Fruit fly (Drosophila melanogaster) whole organism, wandering third instar larva: ENCODE measurements around the gene Ms.
A peak's percentile ranks its signal among the peaks of the same experiment; 100 is the strongest.

Experiments used
- Dfd ChIP-seq: fragments of >200 bp; optimal IDR thresholded peaks from 2 replicates; lab custom pipeline; 2017; ENCODE audit warnings: missing biosample characterization, missing genetic modification characterization
- Mio ChIP-seq: sonication (Bioruptor generic); optimal IDR thresholded peaks from 2 replicates; lab custom pipeline; 2016; ENCODE audit warnings: missing biosample characterization, missing genetic modification characterization
- dl ChIP-seq, 2 experiments: fragments of 175-275, 200-275 bp in 1 of 2; fragments of 200-275 bp in 1 of 2; sonication (Bioruptor generic); optimal IDR thresholded peaks; lab custom pipeline; 2018; ENCODE audit warnings: mild to moderate bottlenecking in 2 of 2, missing biosample characterization in 2 of 2, missing genetic modification characterization in 2 of 2, moderate library complexity in 2 of 2; ENCODE audit not compliant: partially characterized antibody in 2 of 2, insufficient read depth in 1 of 2
- fru ChIP-seq: fragments of 200-800 bp; sonication (Bioruptor generic); optimal IDR thresholded peaks from 3 replicates; lab custom pipeline; 2016; ENCODE audit warnings: missing biosample characterization, mild to moderate bottlenecking, missing genetic modification characterization

DNA sequence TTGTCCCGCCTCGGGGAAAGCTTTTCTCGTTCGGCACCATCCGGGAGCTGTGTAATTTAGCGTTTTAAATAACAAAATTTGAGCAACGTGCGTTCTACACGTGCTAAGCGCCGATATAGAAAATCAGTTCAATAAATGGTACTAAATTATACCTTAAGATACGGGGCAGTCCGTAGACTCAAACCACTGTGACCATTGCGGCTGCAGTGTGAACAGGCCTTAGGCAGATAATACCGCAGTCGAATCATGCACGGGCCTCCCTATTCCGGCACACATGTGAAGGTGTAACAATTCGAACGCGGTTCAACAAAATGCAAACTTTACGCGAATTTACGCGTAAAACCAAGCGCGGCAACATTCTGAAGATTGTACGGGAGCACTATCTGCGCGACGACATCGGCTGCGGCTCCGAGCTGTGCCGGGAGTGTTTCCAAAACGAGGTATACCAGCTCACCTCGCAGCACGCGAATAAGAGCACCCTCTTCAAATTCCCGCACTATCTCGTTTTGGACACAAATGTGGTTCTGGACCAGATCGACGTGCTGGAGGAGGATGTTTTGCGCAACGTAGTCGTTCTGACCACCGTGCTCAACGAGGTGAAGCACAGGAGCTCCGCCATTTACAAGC is 8.1 kb upstream of the Ms start, which contains the start of the genes Rrp5 and Dis3:
- TF ChIP-seq Dfd (GFP tag; lab: Kevin White, UChicago) (no peak), dl (GFP tag; optimal IDR thresholded peaks at IDR 0.05; lab: Kevin White, UChicago; ENCODE audit: insufficient read depth in 1 of 2, partially characterized antibody in 2 of 2) (peak in 1 of 2 experiments; percentile 16), Mio (GFP tag; lab: Kevin White, UChicago) (no peak), fru (no peak)
